Worm (Caenorhabditis elegans) whole organism, L1 larva: ENCODE measurements around the gene T02C1.2.

ENCODE experiments used
- aha-1 ChIP-seq: fragments of 150-350 bp; optimal IDR thresholded peaks from 2 replicates; lab custom pipeline; 2014; ENCODE audit warnings: missing biosample characterization, missing genetic modification characterization
- alr-1 ChIP-seq: fragments of 200-800 bp; sonication (Bioruptor generic); optimal IDR thresholded peaks from 2 replicates; lab custom pipeline; 2018; ENCODE audit warnings: borderline replicate concordance, mild to moderate bottlenecking, missing genetic modification characterization, missing compliant biosample characterization
- aly-2 ChIP-seq: fragments of 150-350 bp; optimal IDR thresholded peaks from 2 replicates; lab custom pipeline; 2014; ENCODE audit warnings: missing biosample characterization, missing genetic modification characterization
- ama-1 ChIP-seq: fragments of 150-350 bp; optimal IDR thresholded peaks from 2 replicates; lab custom pipeline; 2014
- blmp-1 ChIP-seq: fragments of 150-350 bp; optimal IDR thresholded peaks from 2 replicates; lab custom pipeline; 2014; ENCODE audit warnings: missing biosample characterization, missing genetic modification characterization
- ceh-8 ChIP-seq: fragments of 200-800 bp; sonication (Bioruptor generic); optimal IDR thresholded peaks from 2 replicates; lab custom pipeline; 2018; ENCODE audit warnings: mild to moderate bottlenecking, missing genetic modification characterization, moderate library complexity, missing compliant biosample characterization
- ceh-82 ChIP-seq, 3 experiments: fragments of 150-350 bp in 1 of 3; sonication (generic microtip) in 2 of 3; optimal IDR thresholded peaks; 2 replicates each; lab custom pipeline; 2014 to 2017; ENCODE audit warnings: missing biosample characterization in 3 of 3, missing genetic modification characterization in 3 of 3
- ces-1 ChIP-seq: fragments of 150-350 bp; optimal IDR thresholded peaks from 2 replicates; lab custom pipeline; 2014; ENCODE audit warnings: missing biosample characterization, missing genetic modification reagents, missing genetic modification characterization
- dsc-1 ChIP-seq: sonication (generic microtip); optimal IDR thresholded peaks from 2 replicates; lab custom pipeline; 2016; ENCODE audit warnings: mild to moderate bottlenecking, missing genetic modification characterization, missing compliant biosample characterization
- egl-13 ChIP-seq: sonication (generic microtip); optimal IDR thresholded peaks from 2 replicates; lab custom pipeline; 2016; ENCODE audit warnings: missing genotype, missing genetic modification reagents, missing genetic modification characterization, missing compliant biosample characterization
- fkh-10 ChIP-seq: sonication (generic microtip); optimal IDR thresholded peaks from 2 replicates; lab custom pipeline; 2017; ENCODE audit warnings: missing biosample characterization, missing genetic modification reagents, missing genetic modification characterization
- fkh-8 ChIP-seq: sonication (generic microtip); optimal IDR thresholded peaks from 2 replicates; lab custom pipeline; 2016; ENCODE audit warnings: mild to moderate bottlenecking, missing genetic modification characterization, missing compliant biosample characterization
- fos-1 ChIP-seq: fragments of 150-350 bp; optimal IDR thresholded peaks from 2 replicates; lab custom pipeline; 2014; ENCODE audit warnings: missing biosample characterization, missing genetic modification characterization
- hlh-17 ChIP-seq: fragments of 200-800 bp; sonication (Bioruptor generic); optimal IDR thresholded peaks from 2 replicates; lab custom pipeline; 2018; ENCODE audit warnings: missing genetic modification characterization, mild to moderate bottlenecking, missing compliant biosample characterization, moderate library complexity, borderline replicate concordance
- hlh-4 ChIP-seq: sonication (generic microtip); optimal IDR thresholded peaks from 2 replicates; lab custom pipeline; 2016; ENCODE audit warnings: mild to moderate bottlenecking, missing genetic modification characterization, missing compliant biosample characterization
- jun-1 ChIP-seq: fragments of 150-350 bp; optimal IDR thresholded peaks from 2 replicates; lab custom pipeline; 2014; ENCODE audit warnings: missing biosample characterization, missing genetic modification reagents, missing genetic modification characterization
- lin-14 ChIP-seq: fragments of 200-800 bp; sonication (Bioruptor generic); optimal IDR thresholded peaks from 2 replicates; lab custom pipeline; 2018; ENCODE audit warnings: mild to moderate bottlenecking, missing genetic modification characterization, moderate library complexity, missing compliant biosample characterization
- lin-39 ChIP-seq: fragments of 150-350 bp; optimal IDR thresholded peaks from 2 replicates; lab custom pipeline; 2014; ENCODE audit warnings: missing biosample characterization, missing genetic modification reagents, missing genetic modification characterization
- mdl-1 ChIP-seq, 2 experiments: fragments of 150-350 bp; optimal IDR thresholded peaks; 2 replicates each; lab custom pipeline; 2014 to 2017; ENCODE audit warnings: missing biosample characterization in 2 of 2, missing genetic modification characterization in 2 of 2, inconsistent platforms in 1 of 2
- mef-2 ChIP-seq: fragments of 150-350 bp; optimal IDR thresholded peaks from 2 replicates; lab custom pipeline; 2014; ENCODE audit warnings: missing biosample characterization, missing genetic modification characterization
- mep-1 ChIP-seq: fragments of 150-350 bp; optimal IDR thresholded peaks from 2 replicates; lab custom pipeline; 2014; ENCODE audit warnings: missing biosample characterization, missing genetic modification characterization
- nhr-12 ChIP-seq: sonication (generic microtip); optimal IDR thresholded peaks from 2 replicates; lab custom pipeline; 2017; ENCODE audit warnings: missing biosample characterization, missing genetic modification characterization
- nhr-19 ChIP-seq: fragments of 200-800 bp; sonication (Bioruptor generic); conservative IDR thresholded peaks from 2 replicates; pipeline ENCODE4 v1.3.6; 2022; ENCODE audit warnings: missing genetic modification characterization, missing compliant biosample characterization
- nhr-20 ChIP-seq: sonication (generic microtip); optimal IDR thresholded peaks from 2 replicates; lab custom pipeline; 2016; ENCODE audit warnings: mild to moderate bottlenecking, missing genetic modification characterization, missing compliant biosample characterization
- nhr-28 ChIP-seq: fragments of 150-350 bp; optimal IDR thresholded peaks from 2 replicates; lab custom pipeline; 2014; ENCODE audit warnings: missing biosample characterization, missing genetic modification characterization
- nhr-71 ChIP-seq: sonication (generic microtip); optimal IDR thresholded peaks from 2 replicates; lab custom pipeline; 2016; ENCODE audit warnings: mild to moderate bottlenecking, missing genetic modification characterization, moderate library complexity, missing compliant biosample characterization
- nhr-76 ChIP-seq: sonication (generic microtip); optimal IDR thresholded peaks from 2 replicates; lab custom pipeline; 2017; ENCODE audit warnings: missing biosample characterization, missing genetic modification characterization
- nhr-77 ChIP-seq: fragments of 150-350 bp; optimal IDR thresholded peaks from 2 replicates; lab custom pipeline; 2014; ENCODE audit warnings: missing biosample characterization, missing genetic modification characterization
- skn-1 ChIP-seq: fragments of 150-350 bp; optimal IDR thresholded peaks from 2 replicates; lab custom pipeline; 2014; ENCODE audit warnings: missing biosample characterization, missing genetic modification characterization
- snu-23 ChIP-seq: sonication (generic microtip); optimal IDR thresholded peaks from 2 replicates; lab custom pipeline; 2016; ENCODE audit warnings: missing genetic modification characterization, missing compliant biosample characterization
- sox-4 ChIP-seq: sonication (generic microtip); optimal IDR thresholded peaks from 2 replicates; lab custom pipeline; 2016; ENCODE audit warnings: missing genetic modification characterization, missing compliant biosample characterization
- tlp-1 ChIP-seq: fragments of 150-350 bp; optimal IDR thresholded peaks from 2 replicates; lab custom pipeline; 2014; ENCODE audit warnings: missing biosample characterization, missing genetic modification characterization
- xbp-1 ChIP-seq: sonication (generic microtip); optimal IDR thresholded peaks from 2 replicates; lab custom pipeline; 2016; ENCODE audit warnings: missing genetic modification characterization, missing compliant biosample characterization

The T02C1.2 gene

DNA sequence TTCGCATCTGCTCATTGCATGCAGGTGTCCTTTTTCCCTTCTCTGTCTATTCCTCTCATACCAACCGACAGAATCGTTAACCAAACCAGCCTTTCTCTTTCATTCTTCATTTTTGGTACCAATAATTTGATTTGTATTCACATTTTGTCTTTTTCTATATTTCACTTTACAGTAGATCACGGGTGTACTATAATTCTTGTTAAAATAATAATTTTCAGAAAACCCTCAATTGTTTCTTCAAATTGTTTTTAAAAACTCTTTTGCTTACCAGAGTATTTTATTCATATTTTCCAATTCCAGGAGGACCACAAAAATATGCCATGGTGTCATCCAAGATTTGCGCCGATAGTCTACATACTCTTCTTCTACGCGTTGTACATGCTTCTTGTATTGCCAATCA, at the start of gene T02C1.2:
TSS of gene T02C1.2 (plus strand) at position 301 of the 400 bp plus-strand sequence.
- TF ChIP-seq blmp-1 (tag; lab: Kevin White, UChicago) = peak; percentile 20
- TF ChIP-seq fkh-8 (tag; lab: Kevin White, UChicago) = no peak
- TF ChIP-seq ama-1 (lab: Kevin White, UChicago) = no peak

DNA sequence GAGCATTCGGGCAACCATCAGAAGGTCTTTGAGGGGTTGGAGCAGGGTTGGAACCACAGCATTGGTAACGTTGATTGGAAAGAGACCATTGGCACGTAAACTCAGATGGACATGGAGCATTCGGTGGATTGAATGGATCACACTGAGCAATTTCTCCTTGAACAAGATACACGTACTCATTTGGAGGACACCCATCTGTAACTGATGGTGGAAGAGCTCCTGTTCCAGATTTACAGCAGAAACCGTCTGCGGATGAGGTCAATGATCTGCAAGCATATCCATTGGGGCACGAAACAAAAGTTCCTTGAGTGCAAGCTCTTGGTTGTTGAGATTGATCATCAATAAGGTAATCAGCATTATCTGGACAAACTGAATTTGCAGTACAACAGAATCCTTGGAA, 48.9 kb upstream of the T02C1.2 start:
- TF ChIP-seq nhr-28 (no peak), fos-1 (tag; lab: Kevin White, UChicago) (no peak), nhr-76 (tag; lab: Kevin White, UChicago) (no peak), ama-1 (lab: Kevin White, UChicago) (no peak), tlp-1 (tag; lab: Kevin White, UChicago) (no peak), nhr-12 (tag; lab: Kevin White, UChicago) (no peak), xbp-1 (no peak), nhr-71 (tag; lab: Kevin White, UChicago) (no peak), hlh-4 (tag; lab: Kevin White, UChicago) (no peak), ceh-8 (GFP tag; lab: Kevin White, UChicago) (no peak), jun-1 (tag; lab: Kevin White, UChicago) (no peak), dsc-1 (tag; lab: Kevin White, UChicago) (no peak), mef-2 (tag; lab: Kevin White, UChicago) (no peak), nhr-20 (tag; lab: Kevin White, UChicago) (no peak), sox-4 (tag; lab: Kevin White, UChicago) (no peak), nhr-19 (GFP tag; lab: Robert Waterston, UW) (no peak), egl-13 (tag; lab: Kevin White, UChicago) (no peak), mdl-1 (tag; optimal IDR thresholded peaks at IDR 0.05; lab: Kevin White, UChicago) (no peak)

ce11 chrIII:9206185-9206584, 44.6 kb upstream of the T02C1.2 start, which contains the start of gene ZC84.1:
ZC84.1 (minus strand) TSS chrIII:9206285.
- TF ChIP-seq mep-1 (tag; lab: Kevin White, UChicago) (no peak), dsc-1 (tag; lab: Kevin White, UChicago) (no peak), ceh-8 (GFP tag; lab: Kevin White, UChicago) (no peak), fkh-8 (tag; lab: Kevin White, UChicago) (no peak), fkh-10 (GFP tag; lab: Kevin White, UChicago) (no peak), ceh-82 (tag; optimal IDR thresholded peaks at IDR 0.05; lab: Kevin White, UChicago) (no peak)

- TF ChIP-seq alr-1 (tag; lab: Kevin White, UChicago) (no peak), mep-1 (tag; lab: Kevin White, UChicago) (no peak), dsc-1 (tag; lab: Kevin White, UChicago) (no peak), ces-1 (GFP tag; lab: Kevin White, UChicago) (no peak), aha-1 (tag; lab: Kevin White, UChicago) (no peak), skn-1 (tag; lab: Kevin White, UChicago) (no peak), snu-23 (GFP tag; lab: Kevin White, UChicago) (no peak), mdl-1 (tag; optimal IDR thresholded peaks at IDR 0.05; lab: Kevin White, UChicago) (no peak), nhr-77 (tag; lab: Kevin White, UChicago) (no peak), hlh-17 (GFP tag; lab: Kevin White, UChicago) (no peak), mef-2 (tag; lab: Kevin White, UChicago) (no peak), ceh-82 (tag; optimal IDR thresholded peaks at IDR 0.05; lab: Kevin White, UChicago) (no peak)
Measured at ce11 chrIII:9215367-9215766, 35.5 kb upstream of the T02C1.2 start, which contains the start of gene npr-29. npr-29 (minus strand) TSS chrIII:9215467.

- TF ChIP-seq lin-14 (peak; percentile 21), aly-2 (tag; lab: Kevin White, UChicago) (peak; percentile 30), lin-39 (tag; lab: Kevin White, UChicago) (no peak)
Measured at ce11 chrIII:9224986-9225385, 25.8 kb upstream of the T02C1.2 start.
